Fruit fly (Drosophila melanogaster) S2 (cell line): ENCODE measurements around the gene CG42673.

Experiments
- CG8478 ChIP-seq: fragments of >200 bp; optimal IDR thresholded peaks from 2 replicates; lab custom pipeline; 2018
- CTCF ChIP-seq, 2 experiments: fragments of >200 bp; optimal IDR thresholded peaks; 2 replicates each; lab custom pipeline; 2018

dm6 chr3L:9550873-9551580 is 4.0 kb downstream of the CG42673 start:
- TF ChIP-seq CG8478 (no peak), CTCF (optimal IDR thresholded peaks at IDR 0.05; lab: Kevin White, UChicago) (no peak)
